Fruit fly (Drosophila melanogaster) whole organism, embryonic: Measurements from ENCODE around the gene CG3984.

ENCODE experiments used
- B-H2 ChIP-seq: fragments of 200-800 bp; sonication (Bioruptor generic); optimal IDR thresholded peaks from 2 replicates; lab custom pipeline; 2018; ENCODE audit warnings: missing biosample characterization, mild to moderate bottlenecking, missing genetic modification characterization
- CG12219 ChIP-seq: fragments of 200-800 bp; sonication (Bioruptor generic); optimal IDR thresholded peaks from 3 replicates; lab custom pipeline; 2018; ENCODE audit warnings: missing biosample characterization, mild to moderate bottlenecking, missing genetic modification characterization
- CG12744 ChIP-seq: fragments of 200-800 bp; sonication (Bioruptor generic); optimal IDR thresholded peaks from 2 replicates; lab custom pipeline; 2016; ENCODE audit warnings: missing biosample characterization, missing genetic modification characterization
- CG12769 ChIP-seq: fragments of 200-800 bp; sonication (Bioruptor generic); optimal IDR thresholded peaks from 2 replicates; lab custom pipeline; 2019; ENCODE audit warnings: missing biosample characterization, mild to moderate bottlenecking, missing genetic modification characterization, moderate library complexity
- CG14441 ChIP-seq: fragments of 200-800 bp; sonication (Bioruptor generic); IDR thresholded peaks from 2 replicates; pipeline ENCODE4 v1.3.6; 2022; ENCODE audit warnings: missing biosample characterization, missing genetic modification characterization
- CG14667 ChIP-seq: fragments of 200-800 bp; sonication (Bioruptor generic); IDR thresholded peaks from 2 replicates; pipeline ENCODE4 v1.3.6; 2022; ENCODE audit warnings: missing biosample characterization, missing genetic modification characterization
- CG17912 ChIP-seq: fragments of 200-800 bp; sonication (Bioruptor generic); optimal IDR thresholded peaks from 2 replicates; lab custom pipeline; 2018; ENCODE audit warnings: missing biosample characterization, mild to moderate bottlenecking, missing genetic modification characterization
- CG2129 ChIP-seq: fragments of 200-800 bp; sonication (Bioruptor generic); IDR thresholded peaks from 2 replicates; pipeline ENCODE4 v1.3.6; 2022; ENCODE audit warnings: missing biosample characterization, missing genetic modification characterization; ENCODE audit not compliant: partially characterized antibody
- CG2678 ChIP-seq: fragments of 200-800 bp; sonication (Bioruptor generic); optimal IDR thresholded peaks from 3 replicates; lab custom pipeline; 2019; ENCODE audit warnings: missing biosample characterization, mild to moderate bottlenecking, missing genetic modification characterization, moderate library complexity
- CG3281 ChIP-seq: fragments of 200-800 bp; sonication (Bioruptor generic); optimal IDR thresholded peaks from 3 replicates; lab custom pipeline; 2017; ENCODE audit warnings: missing biosample characterization, mild to moderate bottlenecking, missing genetic modification characterization
- CG4282 ChIP-seq: fragments of 200-800 bp; sonication (Bioruptor generic); optimal IDR thresholded peaks from 2 replicates; lab custom pipeline; 2016; ENCODE audit warnings: missing biosample characterization, missing genetic modification characterization
- CG4360 ChIP-seq: fragments of 200-800 bp; sonication (Bioruptor generic); IDR thresholded peaks from 2 replicates; pipeline ENCODE4 v1.3.6; 2022; ENCODE audit warnings: missing biosample characterization, missing genetic modification characterization
- CG6791 ChIP-seq: fragments of 200-800 bp; sonication (Bioruptor generic); IDR thresholded peaks from 3 replicates; pipeline ENCODE4 v1.3.6; 2022; ENCODE audit warnings: missing biosample characterization, missing genetic modification characterization; ENCODE audit not compliant: partially characterized antibody
- CG7271 ChIP-seq: fragments of 200-800 bp; sonication (Bioruptor generic); optimal IDR thresholded peaks from 2 replicates; lab custom pipeline; 2018; ENCODE audit warnings: missing biosample characterization, mild to moderate bottlenecking, missing genetic modification characterization, moderate library complexity
- CG7556 ChIP-seq: fragments of 200-800 bp; sonication (Bioruptor generic); optimal IDR thresholded peaks from 2 replicates; lab custom pipeline; 2017; ENCODE audit warnings: missing biosample characterization, mild to moderate bottlenecking, missing genetic modification characterization
- CG9797 ChIP-seq: fragments of 200-800 bp; sonication (Bioruptor generic); optimal IDR thresholded peaks from 3 replicates; lab custom pipeline; 2018; ENCODE audit warnings: missing biosample characterization, mild to moderate bottlenecking, missing genetic modification characterization
- Deaf1 ChIP-seq: fragments of 200-800 bp; optimal IDR thresholded peaks from 3 replicates; lab custom pipeline; 2019; ENCODE audit warnings: missing biosample characterization, mild to moderate bottlenecking, missing genetic modification characterization, moderate library complexity
- Dip3 ChIP-seq: fragments of 200-800 bp; sonication (Bioruptor generic); optimal IDR thresholded peaks from 3 replicates; lab custom pipeline; 2016; ENCODE audit warnings: missing biosample characterization, missing genetic modification characterization
- Doc3 ChIP-seq: fragments of 200-800 bp; sonication (Bioruptor generic); IDR thresholded peaks from 3 replicates; pipeline ENCODE4 v1.3.6; 2022; ENCODE audit warnings: missing biosample characterization, missing genetic modification characterization; ENCODE audit not compliant: partially characterized antibody
- Dref ChIP-seq: fragments of 200-800 bp; sonication (Bioruptor generic); IDR thresholded peaks from 2 replicates; pipeline ENCODE4 v1.3.6; 2022; ENCODE audit warnings: missing biosample characterization, missing genetic modification characterization
- Ets65A ChIP-seq: fragments of 200-800 bp; sonication (Bioruptor generic); peaks from one replicate; lab custom pipeline; 2016; ENCODE audit warnings: missing biosample characterization, missing genetic modification characterization
- Gsc ChIP-seq: fragments of 200-800 bp; sonication (Bioruptor generic); IDR thresholded peaks from 2 replicates; pipeline ENCODE4 v1.3.6; 2022; ENCODE audit warnings: missing biosample characterization, missing genetic modification characterization
- HLHmδ ChIP-seq: fragments of 200-800 bp; sonication (Bioruptor generic); optimal IDR thresholded peaks from 2 replicates; lab custom pipeline; 2018; ENCODE audit warnings: missing biosample characterization, mild to moderate bottlenecking, missing genetic modification characterization, moderate library complexity
- Hand ChIP-seq: fragments of 200-800 bp; sonication (Bioruptor generic); optimal IDR thresholded peaks from 2 replicates; lab custom pipeline; 2017; ENCODE audit warnings: mild to moderate bottlenecking, missing biosample characterization, missing genetic modification reagents, missing genetic modification characterization
- Hmr ChIP-seq: fragments of 200-800 bp; sonication (Bioruptor generic); optimal IDR thresholded peaks from 3 replicates; lab custom pipeline; 2017; ENCODE audit warnings: mild to moderate bottlenecking, missing biosample characterization, missing genetic modification reagents, missing genetic modification characterization
- Lhr ChIP-seq: fragments of 200-800 bp; sonication (Bioruptor generic); optimal IDR thresholded peaks from 3 replicates; lab custom pipeline; 2017; ENCODE audit warnings: mild to moderate bottlenecking, missing biosample characterization, missing genetic modification reagents, missing genetic modification characterization
- Med ChIP-seq: fragments of 200-800 bp; sonication (Bioruptor generic); peaks from one replicate; lab custom pipeline; 2016; ENCODE audit warnings: missing biosample characterization, missing genetic modification characterization, mild to moderate bottlenecking, inconsistent platforms, moderate library complexity
- NC2α ChIP-seq: fragments of 200-800 bp; sonication (Bioruptor generic); optimal IDR thresholded peaks from 2 replicates; lab custom pipeline; 2016; ENCODE audit warnings: missing biosample characterization, missing genetic modification characterization
- NFAT ChIP-seq: fragments of 200-800 bp; sonication (Bioruptor generic); IDR thresholded peaks from 2 replicates; pipeline ENCODE4 v1.3.6; 2022; ENCODE audit warnings: missing biosample characterization, missing genetic modification characterization
- Nf-YA ChIP-seq: fragments of 200-800 bp; sonication (Bioruptor generic); IDR thresholded peaks from 2 replicates; pipeline ENCODE4 v1.3.6; 2022; ENCODE audit warnings: missing biosample characterization, missing genetic modification characterization
- chif ChIP-seq, 2 experiments: fragments of 200-800 bp; sonication (Bioruptor generic); optimal IDR thresholded peaks; 3 replicates each; lab custom pipeline; 2016; ENCODE audit warnings: missing biosample characterization in 2 of 2, missing genetic modification characterization in 2 of 2
- dimm ChIP-seq: fragments of 200-800 bp; sonication (Bioruptor generic); IDR thresholded peaks from 2 replicates; pipeline ENCODE4 v1.3.6; 2022; ENCODE audit warnings: missing biosample characterization, missing genetic modification characterization
- disco-r ChIP-seq: fragments of 200-800 bp; sonication (Bioruptor generic); optimal IDR thresholded peaks from 2 replicates; lab custom pipeline; 2016; ENCODE audit warnings: missing biosample characterization, missing genetic modification characterization
- eve ChIP-seq, 2 experiments: fragments of >200 bp; optimal IDR thresholded peaks; 2 replicates each; lab custom pipeline; 2017; ENCODE audit warnings: missing biosample characterization in 2 of 2, missing genetic modification characterization in 2 of 2
- gcm ChIP-seq: fragments of 200-800 bp; sonication (Bioruptor generic); optimal IDR thresholded peaks from 2 replicates; lab custom pipeline; 2019; ENCODE audit warnings: missing biosample characterization, mild to moderate bottlenecking, missing genetic modification characterization, moderate library complexity
- gsb ChIP-seq: fragments of 200-800 bp; sonication (Bioruptor generic); IDR thresholded peaks from 2 replicates; pipeline ENCODE4 v1.3.6; 2022; ENCODE audit warnings: missing biosample characterization, missing genetic modification characterization
- hb ChIP-seq: fragments of 200-800 bp; sonication (Bioruptor generic); IDR thresholded peaks from 3 replicates; pipeline ENCODE4 v1.3.6; 2022; ENCODE audit warnings: missing biosample characterization, missing genetic modification characterization; ENCODE audit not compliant: partially characterized antibody
- kni ChIP-seq: fragments of 200-800 bp; sonication (Bioruptor generic); optimal IDR thresholded peaks from 3 replicates; lab custom pipeline; 2017; ENCODE audit warnings: mild to moderate bottlenecking, missing biosample characterization, missing genetic modification reagents, missing genetic modification characterization
- lola ChIP-seq, 3 experiments: fragments of >200 bp in 2 of 3; fragments of 200-800 bp in 1 of 3; sonication (Bioruptor generic) in 1 of 3; optimal IDR thresholded peaks; 2 replicates each; lab custom pipeline; 2017 to 2019; ENCODE audit warnings: missing biosample characterization in 3 of 3, missing genetic modification characterization in 3 of 3, mild to moderate bottlenecking in 1 of 3, moderate library complexity in 1 of 3
- oc ChIP-seq: fragments of 200-800 bp; sonication (Bioruptor generic); optimal IDR thresholded peaks from 2 replicates; lab custom pipeline; 2018; ENCODE audit warnings: missing biosample characterization, mild to moderate bottlenecking, missing genetic modification characterization, moderate library complexity
- odd ChIP-seq: fragments of 200-800 bp; sonication (Bioruptor generic); optimal IDR thresholded peaks from 2 replicates; lab custom pipeline; 2017; ENCODE audit warnings: missing biosample characterization, mild to moderate bottlenecking, missing genetic modification characterization
- p53 ChIP-seq: fragments of 200-800 bp; sonication (Bioruptor generic); optimal IDR thresholded peaks from 2 replicates; lab custom pipeline; 2016; ENCODE audit warnings: missing biosample characterization, missing genetic modification characterization
- seq ChIP-seq: fragments of 200-800 bp; sonication (Bioruptor generic); IDR thresholded peaks from 2 replicates; pipeline ENCODE4 v1.3.6; 2022; ENCODE audit warnings: missing biosample characterization, missing genetic modification characterization
- sqz ChIP-seq: fragments of 200-800 bp; sonication (Bioruptor generic); optimal IDR thresholded peaks from 3 replicates; lab custom pipeline; 2018; ENCODE audit warnings: missing biosample characterization, mild to moderate bottlenecking, missing genetic modification characterization
- stwl ChIP-seq: fragments of 200-800 bp; sonication (Bioruptor generic); optimal IDR thresholded peaks from 3 replicates; lab custom pipeline; 2018; ENCODE audit warnings: missing biosample characterization, mild to moderate bottlenecking, missing genetic modification characterization, moderate library complexity
- sug ChIP-seq: fragments of 200-800 bp; optimal IDR thresholded peaks from 2 replicates; lab custom pipeline; 2019; ENCODE audit warnings: missing biosample characterization, mild to moderate bottlenecking, missing genetic modification characterization, moderate library complexity
- trem ChIP-seq: fragments of 200-800 bp; optimal IDR thresholded peaks from 3 replicates; lab custom pipeline; 2019; ENCODE audit warnings: missing biosample characterization, mild to moderate bottlenecking, missing genetic modification characterization, moderate library complexity
- vvl ChIP-seq: fragments of 200-800 bp; sonication (Bioruptor generic); IDR thresholded peaks from 2 replicates; pipeline ENCODE4 v1.3.6; 2022; ENCODE audit warnings: missing biosample characterization, missing genetic modification characterization

CG3984 gene

DNA sequence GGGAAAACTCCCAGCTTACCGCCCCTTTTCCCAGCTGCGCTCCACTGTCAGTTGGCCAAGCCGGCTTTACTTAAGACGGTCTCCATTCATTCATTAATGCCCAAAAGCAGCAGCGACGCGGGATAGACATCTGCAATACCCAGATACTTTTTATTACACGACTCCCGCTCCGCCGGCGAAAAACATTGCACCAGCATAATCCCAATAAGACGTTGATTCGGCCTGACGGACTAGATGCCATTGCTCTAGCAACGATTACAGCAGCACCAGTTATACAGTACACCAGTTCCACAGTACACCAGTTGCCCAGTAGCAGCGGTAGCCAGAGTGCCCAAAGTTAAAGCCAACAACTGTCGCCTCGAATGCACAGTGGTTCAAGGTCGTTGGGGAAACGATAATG lies 11.2 kb upstream of the CG3984 start:
- no peak for TF ChIP-seq Doc3
- TF ChIP-seq CG6791 (GFP tag; lab: Robert Waterston, UW), result no peak
- TF ChIP-seq CG7271, result no peak
- TF ChIP-seq Hand (GFP tag; lab: Kevin White, UChicago), result no peak
- TF ChIP-seq CG4360 (GFP tag; lab: Robert Waterston, UW), result 0 out of 2 replicates have a peak, but pooled peaks have one; percentile 14
- TF ChIP-seq oc (tag; lab: Kevin White, UChicago), result peak; percentile 83
- no peak for TF ChIP-seq stwl (tag; lab: Kevin White, UChicago)
- peak; percentile 61 for TF ChIP-seq Ets65A
- TF ChIP-seq sqz (GFP tag; lab: Kevin White, UChicago), result no peak
- no peak for TF ChIP-seq disco-r (GFP tag; lab: Kevin White, UChicago)
- TF ChIP-seq Dip3 (GFP tag; lab: Kevin White, UChicago), result no peak
- peak; percentile 21; the same call in 1 of the 2 replicates for TF ChIP-seq gsb (GFP tag; lab: Robert Waterston, UW)
- TF ChIP-seq CG9797 (GFP tag; lab: Kevin White, UChicago), result no peak

DNA sequence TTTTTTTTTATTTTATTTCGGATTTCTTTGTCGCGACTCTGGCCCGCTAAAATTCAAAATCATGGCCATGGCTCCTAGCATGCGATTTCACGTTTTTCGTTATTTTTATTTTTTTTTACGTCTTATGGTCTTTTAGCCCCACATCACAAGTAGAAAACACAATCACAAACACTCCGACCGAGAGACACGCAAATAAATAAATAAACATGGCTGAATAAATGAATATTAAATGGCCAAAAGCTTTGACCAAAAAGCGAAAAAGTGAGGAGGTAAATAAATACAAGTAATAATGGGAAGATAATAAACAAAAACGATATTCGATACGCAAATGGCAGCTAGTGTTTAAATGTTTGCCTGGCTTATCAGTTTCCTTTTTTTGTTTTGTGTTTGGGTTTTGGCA lies 8.9 kb upstream of the CG3984 start:
- no peak for TF ChIP-seq gcm (GFP tag; lab: Kevin White, UChicago)
- TF ChIP-seq seq (GFP tag; lab: Robert Waterston, UW), result 0 out of 2 replicates have a peak, but pooled peaks have one; percentile 8
- peak; percentile 62 for TF ChIP-seq Med (GFP tag; lab: Kevin White, UChicago)
- no peak for TF ChIP-seq Lhr (GFP tag; lab: Kevin White, UChicago)
- TF ChIP-seq CG12219, result no peak
- TF ChIP-seq vvl (GFP tag; lab: Robert Waterston, UW), result peak; percentile 92
- TF ChIP-seq B-H2 (GFP tag; lab: Kevin White, UChicago), result no peak
- TF ChIP-seq CG12744 (GFP tag; lab: Kevin White, UChicago), result no peak
- TF ChIP-seq kni (GFP tag; lab: Kevin White, UChicago), result no peak
- no peak for TF ChIP-seq NC2α (GFP tag; lab: Kevin White, UChicago)
- TF ChIP-seq sug (tag; lab: Kevin White, UChicago), result no peak
- TF ChIP-seq dimm (GFP tag; lab: Robert Waterston, UW), result no peak
- TF ChIP-seq CG4282 (GFP tag; lab: Kevin White, UChicago), result no peak
- no peak for TF ChIP-seq Nf-YA (GFP tag; lab: Robert Waterston, UW)
- no peak for TF ChIP-seq eve (GFP tag; optimal IDR thresholded peaks at IDR 0.05; lab: Kevin White, UChicago)
- no peak for TF ChIP-seq trem (tag; lab: Kevin White, UChicago)
- TF ChIP-seq NFAT (GFP tag; lab: Robert Waterston, UW), result no peak
- no peak for TF ChIP-seq CG3281 (GFP tag; lab: Kevin White, UChicago)
- no peak for TF ChIP-seq Deaf1 (tag; lab: Kevin White, UChicago)

DNA sequence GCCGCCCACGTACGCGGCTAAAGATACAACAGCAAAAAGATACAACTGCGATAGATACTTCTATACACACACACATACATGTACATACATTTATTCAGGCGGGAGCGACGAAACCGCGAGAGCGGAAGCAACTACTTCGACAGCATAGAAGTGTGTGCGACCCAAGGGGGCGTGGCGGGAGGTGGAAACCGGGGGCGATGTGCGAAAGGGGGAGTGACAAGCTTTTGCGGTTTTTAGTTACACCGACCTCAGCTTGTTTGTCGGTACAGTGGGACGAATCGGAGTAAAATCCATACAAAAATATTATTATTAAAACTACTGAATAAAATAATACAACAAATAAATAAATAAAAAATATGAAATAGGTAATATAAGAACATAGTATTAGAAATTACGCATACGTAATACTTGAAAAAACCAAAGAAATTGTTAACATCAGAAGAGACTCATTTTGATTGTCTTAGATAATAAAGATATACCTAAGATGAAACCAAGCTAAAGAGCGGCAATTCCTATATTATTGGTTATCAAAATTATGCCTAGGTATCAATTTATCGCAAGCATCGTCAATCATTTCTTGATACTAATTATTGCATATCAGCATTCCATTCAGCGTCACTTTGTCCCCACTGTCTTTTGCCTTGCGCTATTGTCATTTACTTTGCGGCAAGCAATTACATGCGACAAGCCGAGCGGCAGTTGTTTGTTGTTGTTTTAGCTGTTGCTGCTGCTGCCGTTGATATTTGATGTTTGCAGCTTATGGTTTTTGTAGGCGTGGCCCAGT lies 8.1 kb upstream of the CG3984 start:
- no peak for TF ChIP-seq CG17912 (GFP tag; lab: Kevin White, UChicago)
- TF ChIP-seq lola (GFP tag; optimal IDR thresholded peaks at IDR 0.05; lab: Kevin White, UChicago), result no peak
- TF ChIP-seq CG7556 (GFP tag; lab: Kevin White, UChicago), result peak; percentile 70
- TF ChIP-seq CG12769 (tag; lab: Kevin White, UChicago), result peak; percentile 51
- TF ChIP-seq CG14667 (GFP tag; lab: Robert Waterston, UW), result no peak
- peak; percentile 75 for TF ChIP-seq CG2678 (tag; lab: Kevin White, UChicago)
- TF ChIP-seq CG14441 (GFP tag; lab: Robert Waterston, UW), result peak; percentile 32; the same call in 1 of the 2 replicates
- no peak for TF ChIP-seq hb (GFP tag; lab: Robert Waterston, UW)
- no peak for TF ChIP-seq odd (GFP tag; lab: Kevin White, UChicago)
- TF ChIP-seq CG2129 (GFP tag; lab: Robert Waterston, UW), result no peak
- TF ChIP-seq Hmr (GFP tag; lab: Kevin White, UChicago), result peak; percentile 71
- TF ChIP-seq HLHmδ (GFP tag; lab: Kevin White, UChicago), result no peak
- TF ChIP-seq Gsc (GFP tag; lab: Robert Waterston, UW), result no peak
- no peak for TF ChIP-seq Dref (GFP tag; lab: Robert Waterston, UW)
- TF ChIP-seq p53 (GFP tag; lab: Kevin White, UChicago), result no peak
- TF ChIP-seq chif (GFP tag; optimal IDR thresholded peaks at IDR 0.05; lab: Kevin White, UChicago), result no peak
